Fruit fly (Drosophila melanogaster): Measurements from ENCODE around the gene Mical.

Mical gene

dm6 chr3R:10048035-10048774, 5.5 kb upstream of the Mical start (continued):
- TF ChIP-seq Dif (GFP tag; optimal IDR thresholded peaks at IDR 0.05; ENCODE audit: partially characterized antibody) (no peak), pan (optimal IDR thresholded peaks at IDR 0.05) (no peak), brk (GFP tag; optimal IDR thresholded peaks at IDR 0.05) (no peak), N (GFP tag; optimal IDR thresholded peaks at IDR 0.05) (no peak), psq (GFP tag; optimal IDR thresholded peaks at IDR 0.05) (peak; percentile 55), jim (GFP tag; optimal IDR thresholded peaks at IDR 0.05) (no peak), rgr (GFP tag; optimal IDR thresholded peaks at IDR 0.05) (peak; percentile 68), br (GFP tag; optimal IDR thresholded peaks at IDR 0.05) (peak; percentile 76), Abd-B (GFP tag; optimal IDR thresholded peaks at IDR 0.05) (no peak), Rel (GFP tag; optimal IDR thresholded peaks at IDR 0.05) (no peak), Rel (tag; optimal IDR thresholded peaks at IDR 0.05) (no peak), fru (GFP tag; optimal IDR thresholded peaks at IDR 0.05) (peak; percentile 69)

dm6 chr3R:10045343-10045742, 2.6 kb upstream of the Mical start, which contains the start of the genes CG11722 and mtTFB2:
TSS of gene CG11722 (minus strand) at chr3R:10045542.
TSS of gene mtTFB2 (plus strand) at chr3R:10045574.
- peak; percentile 91 for TF ChIP-seq Vsx2 (GFP tag; optimal IDR thresholded peaks at IDR 0.05; ENCODE audit: partially characterized antibody)
- TF ChIP-seq brk (GFP tag; optimal IDR thresholded peaks at IDR 0.05), result no peak
- TF ChIP-seq CG32264 (GFP tag; optimal IDR thresholded peaks at IDR 0.05), result no peak
- TF ChIP-seq Hnf4 (GFP tag; optimal IDR thresholded peaks at IDR 0.05), result peak; percentile 50
- no peak for TF ChIP-seq Rel (GFP tag; optimal IDR thresholded peaks at IDR 0.05)
- peak; percentile 5 for TF ChIP-seq Rel (tag; optimal IDR thresholded peaks at IDR 0.05)
- TF ChIP-seq CrebA (GFP tag; optimal IDR thresholded peaks at IDR 0.05; ENCODE audit: borderline replicate concordance), result no peak

- TF ChIP-seq CG9705 (GFP tag; optimal IDR thresholded peaks at IDR 0.05) (no peak), psq (GFP tag; optimal IDR thresholded peaks at IDR 0.05) (peak; percentile 53)
Measured at dm6 chr3R:10042024-10042663, 551 bp downstream of the Mical start.

dm6 chr3R:10040505-10040904, 2.2 kb downstream of the Mical start:
- TF ChIP-seq Rel (GFP tag; optimal IDR thresholded peaks at IDR 0.05) (no peak), Rel (tag; optimal IDR thresholded peaks at IDR 0.05) (peak; percentile 88), usp (GFP tag; optimal IDR thresholded peaks at IDR 0.05) (no peak), Myc (optimal IDR thresholded peaks at IDR 0.05) (no peak), Hr78 (GFP tag; optimal IDR thresholded peaks at IDR 0.05) (no peak), brk (GFP tag; optimal IDR thresholded peaks at IDR 0.05) (no peak)

DNA sequence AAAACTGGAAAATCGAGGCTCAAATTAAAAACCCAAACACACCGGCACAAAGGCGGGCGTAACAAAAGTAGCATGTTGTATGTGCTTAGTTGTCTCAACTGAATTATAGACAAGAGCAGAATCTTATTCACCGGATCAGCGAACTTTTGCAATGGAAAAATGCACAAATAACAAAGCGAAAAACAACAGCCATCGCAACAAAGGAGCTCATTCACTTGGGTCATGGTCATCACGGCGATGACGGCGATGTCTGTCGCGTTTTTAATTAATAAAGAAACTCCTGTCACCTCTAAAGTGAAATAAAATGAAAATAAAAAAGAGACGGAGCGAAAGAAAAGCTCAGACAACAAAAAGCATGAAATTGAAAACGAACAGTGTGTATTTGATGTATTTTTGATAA, 3.5 kb downstream of the Mical start:
- no peak for TF ChIP-seq Hr78 (GFP tag; optimal IDR thresholded peaks at IDR 0.05)
- TF ChIP-seq h (GFP tag; optimal IDR thresholded peaks at IDR 0.05), result no peak
- TF ChIP-seq dl (GFP tag; optimal IDR thresholded peaks at IDR 0.05; ENCODE audit: insufficient read depth in 1 of 2, partially characterized antibody in 2 of 2), result no peak
- TF ChIP-seq Jra (GFP tag; optimal IDR thresholded peaks at IDR 0.05), result no peak
- TF ChIP-seq psq (GFP tag; optimal IDR thresholded peaks at IDR 0.05), result no peak
- no peak for TF ChIP-seq ey (GFP tag; optimal IDR thresholded peaks at IDR 0.05)
- no peak for TF ChIP-seq lola (GFP tag; optimal IDR thresholded peaks at IDR 0.05)
- no peak for TF ChIP-seq Hr83 (GFP tag; optimal IDR thresholded peaks at IDR 0.05; ENCODE audit: poor library complexity, severe bottlenecking)
- TF ChIP-seq brk (GFP tag; optimal IDR thresholded peaks at IDR 0.05), result no peak
- TF ChIP-seq rgr (GFP tag; optimal IDR thresholded peaks at IDR 0.05), result no peak
- TF ChIP-seq Myc (optimal IDR thresholded peaks at IDR 0.05), result no peak
- no peak for TF ChIP-seq foxo (GFP tag; optimal IDR thresholded peaks at IDR 0.05)
- TF ChIP-seq sage (GFP tag; optimal IDR thresholded peaks at IDR 0.05), result no peak
- TF ChIP-seq Abd-B (GFP tag; optimal IDR thresholded peaks at IDR 0.05), result no peak
- no peak for TF ChIP-seq Vsx2 (GFP tag; optimal IDR thresholded peaks at IDR 0.05; ENCODE audit: partially characterized antibody)

dm6 chr3R:10035765-10036164, 6.9 kb downstream of the Mical start:
- TF ChIP-seq sv (GFP tag; optimal IDR thresholded peaks at IDR 0.05) (no peak), Vsx2 (GFP tag; optimal IDR thresholded peaks at IDR 0.05; ENCODE audit: partially characterized antibody) (no peak), psq (GFP tag; optimal IDR thresholded peaks at IDR 0.05) (no peak), HLH106 (tag; optimal IDR thresholded peaks at IDR 0.05) (no peak), OdsH (GFP tag; optimal IDR thresholded peaks at IDR 0.05) (no peak), N (GFP tag; optimal IDR thresholded peaks at IDR 0.05) (no peak), dsf (GFP tag; optimal IDR thresholded peaks at IDR 0.05; ENCODE audit: borderline replicate concordance) (no peak), Myc (optimal IDR thresholded peaks at IDR 0.05) (no peak), brk (GFP tag; optimal IDR thresholded peaks at IDR 0.05) (peak; percentile 47)

All from whole organism, wandering third instar larva.